Worm (Caenorhabditis elegans) whole organism, L2 larva: Measurements from ENCODE around the gene C35D10.6.

Experiments
- F13H6.1 ChIP-seq: sonication (generic microtip); optimal IDR thresholded peaks from 2 replicates; lab custom pipeline; 2016; ENCODE audit warnings: missing genetic modification characterization, missing compliant biosample characterization
- aly-2 ChIP-seq: fragments of 150-350 bp; optimal IDR thresholded peaks from 2 replicates; lab custom pipeline; 2014; ENCODE audit warnings: missing biosample characterization, missing genetic modification characterization
- nhr-12 ChIP-seq: fragments of 150-350 bp; optimal IDR thresholded peaks from 2 replicates; lab custom pipeline; 2014; ENCODE audit warnings: missing biosample characterization, missing genetic modification characterization
- zag-1 ChIP-seq: fragments of 150-350 bp; optimal IDR thresholded peaks from 2 replicates; lab custom pipeline; 2014; ENCODE audit warnings: missing biosample characterization, missing genetic modification characterization

ce11 chrIII:4809526-4810153 is 49.5 kb upstream of the C35D10.6 start, which contains the start of gene pal-1:
- TF ChIP-seq F13H6.1: no peak
- TF ChIP-seq nhr-12 (tag; lab: Kevin White, UChicago): no peak
- TF ChIP-seq aly-2: no peak
- TF ChIP-seq zag-1 (tag; lab: Kevin White, UChicago): no peak
